Fruit fly (Drosophila melanogaster): ENCODE results near the gene Sfp26Ac.

DNA sequence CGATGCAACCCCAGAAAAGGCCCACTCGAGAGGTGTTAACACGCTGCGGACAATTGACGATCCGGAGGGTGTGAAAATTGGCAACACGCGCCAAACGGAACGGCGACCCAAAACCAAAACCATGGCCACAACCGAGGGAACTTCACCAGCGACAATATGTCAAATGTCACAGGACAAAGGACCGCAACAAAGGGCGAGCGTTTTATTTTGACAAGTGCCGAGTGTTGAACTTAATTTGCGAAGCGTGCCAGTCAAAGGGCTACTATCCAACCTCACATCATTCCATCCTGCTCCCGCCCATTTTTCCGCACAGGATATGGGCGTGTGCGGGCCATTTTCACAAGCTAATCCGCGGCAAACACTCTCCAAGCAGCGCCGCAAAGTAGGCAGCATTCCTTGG, 42.8 kb upstream of the Sfp26Ac start:
- TF ChIP-seq Clk (GFP tag; optimal IDR thresholded peaks at IDR 0.05): no peak
- TF ChIP-seq cnc (optimal IDR thresholded peaks at IDR 0.05): no peak
- no peak for TF ChIP-seq cic (GFP tag; optimal IDR thresholded peaks at IDR 0.05)
- no peak for TF ChIP-seq CG33017 (tag; optimal IDR thresholded peaks at IDR 0.05)
- no peak for TF ChIP-seq ovo (GFP tag; optimal IDR thresholded peaks at IDR 0.05)
- TF ChIP-seq Crg-1 (GFP tag; optimal IDR thresholded peaks at IDR 0.05): no peak

All from whole organism, adult.